Fruit fly (Drosophila melanogaster) whole organism, embryonic: Measurements from ENCODE around the gene CG43755.

ENCODE experiments used
- Atf3 ChIP-seq: fragments of 200-800 bp; sonication (Bioruptor generic); optimal IDR thresholded peaks from 3 replicates; lab custom pipeline; 2016; ENCODE audit warnings: missing biosample characterization, missing genetic modification characterization
- CG10543 ChIP-seq: fragments of 200-800 bp; sonication (Bioruptor generic); optimal IDR thresholded peaks from 3 replicates; lab custom pipeline; 2017; ENCODE audit warnings: missing biosample characterization, mild to moderate bottlenecking, missing genetic modification characterization, moderate library complexity
- CG12071 ChIP-seq: fragments of 200-800 bp; sonication (Bioruptor generic); optimal IDR thresholded peaks from 3 replicates; lab custom pipeline; 2018; ENCODE audit warnings: missing biosample characterization, mild to moderate bottlenecking, missing genetic modification characterization
- CG12942 ChIP-seq: fragments of 200-800 bp; sonication (Bioruptor generic); optimal IDR thresholded peaks from 3 replicates; lab custom pipeline; 2016; ENCODE audit warnings: missing biosample characterization, missing genetic modification characterization
- CG15269 ChIP-seq: fragments of 200-800 bp; sonication (Bioruptor generic); optimal IDR thresholded peaks from 2 replicates; lab custom pipeline; 2018; ENCODE audit warnings: missing biosample characterization, mild to moderate bottlenecking, missing genetic modification characterization, moderate library complexity
- CG17359 ChIP-seq: fragments of 200-800 bp; sonication (Bioruptor generic); optimal IDR thresholded peaks from 3 replicates; lab custom pipeline; 2018; ENCODE audit warnings: missing biosample characterization, mild to moderate bottlenecking, missing genetic modification characterization, moderate library complexity
- CG17361 ChIP-seq: fragments of 200-800 bp; sonication (Bioruptor generic); IDR thresholded peaks from 3 replicates; pipeline ENCODE4 v1.3.6; 2022; ENCODE audit warnings: missing biosample characterization, missing genetic modification characterization
- CG17612 ChIP-seq: fragments of 200-800 bp; sonication (Bioruptor generic); IDR thresholded peaks from 2 replicates; pipeline ENCODE4 v1.3.6; 2022; ENCODE audit warnings: missing biosample characterization, missing genetic modification characterization
- CG17829 ChIP-seq: fragments of 200-800 bp; optimal IDR thresholded peaks from 2 replicates; lab custom pipeline; 2019; ENCODE audit warnings: missing biosample characterization, mild to moderate bottlenecking, missing genetic modification characterization, moderate library complexity
- CG17912 ChIP-seq: fragments of 200-800 bp; sonication (Bioruptor generic); optimal IDR thresholded peaks from 2 replicates; lab custom pipeline; 2018; ENCODE audit warnings: missing biosample characterization, mild to moderate bottlenecking, missing genetic modification characterization
- CG3847 ChIP-seq: fragments of 200-800 bp; sonication (Bioruptor generic); IDR thresholded peaks from 2 replicates; pipeline ENCODE4 v1.3.6; 2022; ENCODE audit warnings: missing biosample characterization, missing genetic modification characterization
- CG4328 ChIP-seq: fragments of 200-800 bp; sonication (Bioruptor generic); optimal IDR thresholded peaks from 3 replicates; lab custom pipeline; 2017; ENCODE audit warnings: missing biosample characterization, missing genetic modification reagents, missing genetic modification characterization
- CG5953 ChIP-seq: fragments of 200-800 bp; sonication (Bioruptor generic); IDR thresholded peaks from 2 replicates; pipeline ENCODE4 v1.3.6; 2022; ENCODE audit warnings: missing biosample characterization, missing genetic modification characterization
- CG7556 ChIP-seq: fragments of 200-800 bp; sonication (Bioruptor generic); optimal IDR thresholded peaks from 2 replicates; lab custom pipeline; 2017; ENCODE audit warnings: missing biosample characterization, mild to moderate bottlenecking, missing genetic modification characterization
- CG7786 ChIP-seq: fragments of 200-800 bp; sonication (Bioruptor generic); optimal IDR thresholded peaks from 2 replicates; lab custom pipeline; 2016; ENCODE audit warnings: missing biosample characterization, missing genetic modification characterization
- CG7963 ChIP-seq: fragments of 200-800 bp; sonication (Bioruptor generic); IDR thresholded peaks from 3 replicates; pipeline ENCODE4 v1.3.6; 2022; ENCODE audit warnings: missing biosample characterization, missing genetic modification characterization; ENCODE audit not compliant: partially characterized antibody
- CG8290 ChIP-seq, 3 experiments: fragments of 200-800 bp; sonication (Bioruptor generic); optimal IDR thresholded peaks; 2 replicates each; lab custom pipeline; 2016 to 2019; ENCODE audit warnings: missing biosample characterization in 3 of 3, missing genetic modification characterization in 3 of 3, mild to moderate bottlenecking in 2 of 3, moderate library complexity in 1 of 3
- CG9817 ChIP-seq: fragments of 200-800 bp; sonication (Bioruptor generic); optimal IDR thresholded peaks from 2 replicates; lab custom pipeline; 2018; ENCODE audit warnings: missing biosample characterization, mild to moderate bottlenecking, missing genetic modification characterization, moderate library complexity
- CG9876 ChIP-seq: fragments of 200-800 bp; sonication (Bioruptor generic); optimal IDR thresholded peaks from 2 replicates; lab custom pipeline; 2016; ENCODE audit warnings: missing biosample characterization, missing genetic modification characterization
- CoRest ChIP-seq: fragments of 200-800 bp; sonication (Bioruptor generic); optimal IDR thresholded peaks from 3 replicates; lab custom pipeline; 2018; ENCODE audit warnings: missing biosample characterization, mild to moderate bottlenecking, missing genetic modification characterization, moderate library complexity
- Deaf1 ChIP-seq: fragments of 200-800 bp; optimal IDR thresholded peaks from 3 replicates; lab custom pipeline; 2019; ENCODE audit warnings: missing biosample characterization, mild to moderate bottlenecking, missing genetic modification characterization, moderate library complexity
- Drgx ChIP-seq: fragments of 200-800 bp; sonication (Bioruptor generic); IDR thresholded peaks from 2 replicates; pipeline ENCODE4 v1.3.6; 2022; ENCODE audit warnings: missing biosample characterization, missing genetic modification characterization
- Fer3 ChIP-seq: fragments of 200-800 bp; sonication (Bioruptor generic); optimal IDR thresholded peaks from 2 replicates; lab custom pipeline; 2018; ENCODE audit warnings: missing biosample characterization, mild to moderate bottlenecking, missing genetic modification characterization, moderate library complexity
- HLHmδ ChIP-seq: fragments of 200-800 bp; sonication (Bioruptor generic); optimal IDR thresholded peaks from 2 replicates; lab custom pipeline; 2018; ENCODE audit warnings: missing biosample characterization, mild to moderate bottlenecking, missing genetic modification characterization, moderate library complexity
- Mad ChIP-seq: fragments of 200-800 bp; sonication (Bioruptor generic); optimal IDR thresholded peaks from 2 replicates; lab custom pipeline; 2016; ENCODE audit warnings: missing biosample characterization, missing genetic modification characterization
- Max ChIP-seq: fragments of 200-800 bp; sonication (Bioruptor generic); optimal IDR thresholded peaks from 2 replicates; lab custom pipeline; 2016; ENCODE audit warnings: missing biosample characterization, mild to moderate bottlenecking, missing genetic modification characterization
- Med ChIP-seq: fragments of 200-800 bp; sonication (Bioruptor generic); peaks from one replicate; lab custom pipeline; 2016; ENCODE audit warnings: missing biosample characterization, missing genetic modification characterization, mild to moderate bottlenecking, inconsistent platforms, moderate library complexity
- NK7.1 ChIP-seq: fragments of 200-800 bp; sonication (Bioruptor generic); optimal IDR thresholded peaks from 3 replicates; lab custom pipeline; 2016; ENCODE audit warnings: missing biosample characterization, missing genetic modification characterization
- Oaz ChIP-seq: fragments of 200-800 bp; sonication (Bioruptor generic); IDR thresholded peaks from 2 replicates; pipeline ENCODE4 v1.3.6; 2022; ENCODE audit warnings: missing biosample characterization, missing genetic modification characterization
- Optix ChIP-seq: fragments of 200-800 bp; sonication (Bioruptor generic); IDR thresholded peaks from 3 replicates; pipeline ENCODE4 v1.3.6; 2022; ENCODE audit warnings: missing biosample characterization, missing genetic modification characterization
- Poxn ChIP-seq: fragments of 200-800 bp; sonication (Bioruptor generic); IDR thresholded peaks from 2 replicates; pipeline ENCODE4 v1.3.6; 2022; ENCODE audit warnings: missing biosample characterization, missing genetic modification characterization
- Usf ChIP-seq: fragments of 200-800 bp; sonication (Bioruptor generic); optimal IDR thresholded peaks from 2 replicates; lab custom pipeline; 2017; ENCODE audit warnings: missing genotype, missing biosample characterization, missing genetic modification characterization
- ab ChIP-seq: fragments of 200-800 bp; sonication (Bioruptor generic); optimal IDR thresholded peaks from 2 replicates; lab custom pipeline; 2016; ENCODE audit warnings: missing biosample characterization, missing genetic modification characterization
- aop ChIP-seq: fragments of 200-800 bp; sonication (Bioruptor generic); IDR thresholded peaks from 2 replicates; pipeline ENCODE4 v1.3.6; 2022; ENCODE audit warnings: missing biosample characterization, missing genetic modification characterization
- chif ChIP-seq, 2 experiments: fragments of 200-800 bp; sonication (Bioruptor generic); optimal IDR thresholded peaks; 3 replicates each; lab custom pipeline; 2016; ENCODE audit warnings: missing biosample characterization in 2 of 2, missing genetic modification characterization in 2 of 2
- chn ChIP-seq: fragments of 200-800 bp; sonication (Bioruptor generic); optimal IDR thresholded peaks from 2 replicates; lab custom pipeline; 2016; ENCODE audit warnings: missing biosample characterization, missing genetic modification characterization
- ems ChIP-seq: fragments of 200-800 bp; sonication (Bioruptor generic); optimal IDR thresholded peaks from 3 replicates; lab custom pipeline; 2016; ENCODE audit warnings: missing biosample characterization, missing genetic modification characterization
- fd3F ChIP-seq: fragments of 200-800 bp; sonication (Bioruptor generic); optimal IDR thresholded peaks from 2 replicates; lab custom pipeline; 2018; ENCODE audit warnings: missing biosample characterization, mild to moderate bottlenecking, missing genetic modification characterization, moderate library complexity
- fd96Cb ChIP-seq: fragments of 200-800 bp; sonication (Bioruptor generic); optimal IDR thresholded peaks from 2 replicates; lab custom pipeline; 2018; ENCODE audit warnings: missing biosample characterization, mild to moderate bottlenecking, missing genetic modification characterization, moderate library complexity
- gem ChIP-seq: fragments of 200-800 bp; sonication (Bioruptor generic); optimal IDR thresholded peaks from 2 replicates; lab custom pipeline; 2019; ENCODE audit warnings: missing biosample characterization, mild to moderate bottlenecking, missing genetic modification characterization, moderate library complexity
- pan ChIP-seq, 4 experiments: fragments of >200 bp in 3 of 4; fragments of 200-800 bp in 1 of 4; sonication (Bioruptor generic) in 1 of 4; optimal IDR thresholded peaks in 3 of 4; IDR thresholded peaks in 1 of 4; 2 replicates each; pipeline versions ENCODE4 v1.3.6 to Lab custom; 2017 to 2022; ENCODE audit warnings: missing biosample characterization in 2 of 4, missing genetic modification characterization in 2 of 4, mixed read lengths in 1 of 4
- phol ChIP-seq: fragments of 200-800 bp; sonication (Bioruptor generic); optimal IDR thresholded peaks from 3 replicates; lab custom pipeline; 2018; ENCODE audit warnings: missing biosample characterization, mild to moderate bottlenecking, missing genetic modification characterization, moderate library complexity
- prd ChIP-seq, 3 experiments: fragments of >200 bp in 2 of 3; fragments of 200-800 bp in 1 of 3; sonication (Bioruptor generic) in 1 of 3; optimal IDR thresholded peaks in 2 of 3; IDR thresholded peaks in 1 of 3; 2 replicates in 2 of 3; 3 replicates in 1 of 3; pipeline versions ENCODE4 v1.3.6 to Lab custom; 2017 to 2022; ENCODE audit warnings: missing biosample characterization in 1 of 3, missing genetic modification characterization in 1 of 3
- rib ChIP-seq: fragments of 200-800 bp; sonication (Bioruptor generic); IDR thresholded peaks from 2 replicates; pipeline ENCODE4 v1.3.6; 2022; ENCODE audit warnings: missing biosample characterization, missing genetic modification characterization
- sens-2 ChIP-seq: fragments of 200-800 bp; sonication (Bioruptor generic); IDR thresholded peaks from 2 replicates; pipeline ENCODE4 v1.3.6; 2022; ENCODE audit warnings: missing biosample characterization, missing genetic modification characterization
- sisA ChIP-seq: fragments of 200-800 bp; sonication (Bioruptor generic); IDR thresholded peaks from 2 replicates; pipeline ENCODE4 v1.3.6; 2022; ENCODE audit warnings: missing biosample characterization, missing genetic modification characterization
- sug ChIP-seq: fragments of 200-800 bp; optimal IDR thresholded peaks from 2 replicates; lab custom pipeline; 2019; ENCODE audit warnings: missing biosample characterization, mild to moderate bottlenecking, missing genetic modification characterization, moderate library complexity
- wdn ChIP-seq: fragments of 200-800 bp; sonication (Bioruptor generic); IDR thresholded peaks from 2 replicates; pipeline ENCODE4 v1.3.6; 2022; ENCODE audit warnings: missing biosample characterization, missing genetic modification characterization
- zfh1 ChIP-seq: fragments of 200-800 bp; sonication (Bioruptor generic); IDR thresholded peaks from 3 replicates; pipeline ENCODE4 v1.3.6; 2022; ENCODE audit warnings: missing biosample characterization, missing genetic modification characterization

Gene CG43755

DNA sequence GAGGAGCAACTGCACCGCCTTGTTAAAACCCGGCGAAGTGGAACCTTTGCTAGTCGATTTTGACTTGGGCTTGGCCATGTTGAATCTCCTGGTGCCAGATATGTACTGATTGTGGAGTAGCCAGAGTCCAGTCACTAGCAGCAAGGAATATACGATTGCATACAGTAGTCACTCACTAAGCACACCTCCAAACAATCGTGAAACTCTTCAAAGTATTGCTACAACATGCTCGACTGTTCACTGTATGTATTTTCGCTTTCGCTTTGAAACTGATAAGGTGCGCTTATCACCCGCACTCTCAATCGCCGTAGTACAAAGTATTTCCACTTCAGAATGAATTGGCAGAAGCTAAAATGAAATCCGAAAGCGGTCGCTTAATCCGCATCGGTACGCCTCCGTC, 43.1 kb downstream of the CG43755 start (continued):
- TF ChIP-seq CG17829 (tag; lab: Kevin White, UChicago) = peak; percentile 47
- TF ChIP-seq pan (optimal IDR thresholded peaks at IDR 0.05; lab: Kevin White, UChicago) = no peak
- TF ChIP-seq pan (GFP tag; optimal IDR thresholded peaks at IDR 0.05 in 1 of 2, IDR thresholded peaks at IDR 0.05 in 1 of 2) = peak in 1 of 2 experiments; percentile 80
- TF ChIP-seq Oaz (GFP tag; lab: Robert Waterston, UW) = no peak
- TF ChIP-seq HLHmδ = peak; percentile 19
- no peak for TF ChIP-seq CG7963 (GFP tag; lab: Robert Waterston, UW)
- peak; percentile 49 for TF ChIP-seq Deaf1 (tag; lab: Kevin White, UChicago)
- no peak for TF ChIP-seq Atf3 (GFP tag; lab: Kevin White, UChicago)
- peak; percentile 66 for TF ChIP-seq aop (GFP tag; lab: Robert Waterston, UW)
- peak; percentile 4; the same call in 1 of the 2 replicates for TF ChIP-seq Poxn (GFP tag; lab: Robert Waterston, UW)
- peak; percentile 63 for TF ChIP-seq ems
- 0 out of 2 replicates have a peak, but pooled peaks have one; percentile 23 for TF ChIP-seq CG17612 (GFP tag; lab: Robert Waterston, UW)
- peak; percentile 83 for TF ChIP-seq Fer3
- peak; percentile 58 for TF ChIP-seq CG4328
- peak; percentile 67; the same call in 2 of the 3 replicates for TF ChIP-seq zfh1 (GFP tag; lab: Robert Waterston, UW)
- peak; percentile 54 for TF ChIP-seq Drgx (GFP tag; lab: Robert Waterston, UW)
- TF ChIP-seq prd (optimal IDR thresholded peaks at IDR 0.05; lab: Kevin White, UChicago) = no peak
- peak; percentile 75 for TF ChIP-seq prd (GFP tag; IDR thresholded peaks at IDR 0.05; lab: Robert Waterston, UW)
- peak; percentile 51 for TF ChIP-seq gem (tag; lab: Kevin White, UChicago)
- peak; percentile 40 for TF ChIP-seq CG17912 (GFP tag; lab: Kevin White, UChicago)
- TF ChIP-seq fd3F (GFP tag; lab: Kevin White, UChicago) = peak; percentile 4
- TF ChIP-seq CG5953 (GFP tag; lab: Robert Waterston, UW) = peak; percentile 55
- TF ChIP-seq Optix (GFP tag; lab: Robert Waterston, UW) = peak; percentile 75
- TF ChIP-seq CG10543 (GFP tag; lab: Kevin White, UChicago) = peak; percentile 74
- TF ChIP-seq CG12071 (GFP tag; lab: Kevin White, UChicago) = peak; percentile 67
- TF ChIP-seq CG7556 (GFP tag; lab: Kevin White, UChicago) = peak; percentile 30
- peak; percentile 37 for TF ChIP-seq ab (GFP tag; lab: Kevin White, UChicago)
- peak; percentile 26 for TF ChIP-seq phol
- peak; percentile 56 for TF ChIP-seq CG9817
- peak; percentile 74 for TF ChIP-seq CG15269 (tag; lab: Kevin White, UChicago)
- peak; percentile 79 for TF ChIP-seq CG3847 (GFP tag; lab: Robert Waterston, UW)
- TF ChIP-seq Med (GFP tag; lab: Kevin White, UChicago) = peak; percentile 95
- peak; percentile 11 for TF ChIP-seq Mad (GFP tag; lab: Kevin White, UChicago)
- peak; percentile 41 to 56 for TF ChIP-seq chif (GFP tag; optimal IDR thresholded peaks at IDR 0.05; lab: Kevin White, UChicago)
- TF ChIP-seq CG17361 (GFP tag; lab: Robert Waterston, UW) = no peak
- TF ChIP-seq Max (GFP tag; lab: Kevin White, UChicago) = peak; percentile 41
- TF ChIP-seq sug (tag; lab: Kevin White, UChicago) = peak; percentile 68
- TF ChIP-seq Usf (GFP tag; lab: Kevin White, UChicago) = peak; percentile 35
- TF ChIP-seq CoRest = peak; percentile 31
- peak; percentile 69; the same call in 1 of the 2 replicates for TF ChIP-seq rib
- peak; percentile 47 for TF ChIP-seq chn (GFP tag; lab: Kevin White, UChicago)
- TF ChIP-seq wdn (GFP tag; lab: Robert Waterston, UW) = peak; percentile 56; the same call in 1 of the 2 replicates
- TF ChIP-seq CG7786 (GFP tag; lab: Kevin White, UChicago) = peak; percentile 78
- TF ChIP-seq CG9876 (GFP tag; lab: Kevin White, UChicago) = peak; percentile 63
- TF ChIP-seq CG12942 (GFP tag; lab: Kevin White, UChicago) = peak; percentile 51
- TF ChIP-seq sisA (GFP tag; lab: Robert Waterston, UW) = peak; percentile 61
- no peak for TF ChIP-seq CG8290 (GFP tag; optimal IDR thresholded peaks at IDR 0.05; lab: Kevin White, UChicago)
- peak in 1 of 2 experiments; percentile 97 for TF ChIP-seq CG8290 (tag; optimal IDR thresholded peaks at IDR 0.05; lab: Kevin White, UChicago)
- peak; percentile 12 for TF ChIP-seq fd96Cb (tag; lab: Kevin White, UChicago)
- TF ChIP-seq CG17359 = peak; percentile 66
- TF ChIP-seq sens-2 (GFP tag; lab: Robert Waterston, UW) = no peak
- no peak for TF ChIP-seq NK7.1
